Worm (Caenorhabditis elegans) whole organism, midembryonic: ENCODE measurements around the gene F46F5.5.

Experiments used
- T22C8.4 ChIP-seq: fragments of 200-800 bp; sonication (Bioruptor generic); IDR thresholded peaks from 2 replicates; pipeline ENCODE4 v1.3.6; 2022; ENCODE audit warnings: missing genetic modification characterization, missing compliant biosample characterization
- cog-1 ChIP-seq: sonication (generic microtip); optimal IDR thresholded peaks from 2 replicates; lab custom pipeline; 2016; ENCODE audit warnings: missing genetic modification characterization, missing compliant biosample characterization
- flt-1 ChIP-seq: fragments of 200-800 bp; sonication (Bioruptor generic); IDR thresholded peaks from 2 replicates; pipeline ENCODE4 v1.3.6; 2022; ENCODE audit warnings: missing genetic modification characterization, missing compliant biosample characterization
- med-1 ChIP-seq: sonication (generic microtip); optimal IDR thresholded peaks from 2 replicates; lab custom pipeline; 2017; ENCODE audit warnings: missing genetic modification characterization, mild to moderate bottlenecking, missing compliant biosample characterization, antibody characterized with exemption, missing genetic modification reagents; ENCODE audit not compliant: insufficient read depth
- ref-1 ChIP-seq: fragments of 200-800 bp; sonication (Bioruptor generic); conservative IDR thresholded peaks from 2 replicates; pipeline ENCODE4 v1.3.6; 2022; ENCODE audit warnings: missing genetic modification reagents, missing genetic modification characterization, missing compliant biosample characterization
- tab-1 ChIP-seq: fragments of 200-800 bp; sonication (Bioruptor generic); IDR thresholded peaks from 2 replicates; pipeline ENCODE4 v1.3.6; 2022; ENCODE audit warnings: missing genetic modification characterization, missing compliant biosample characterization
- ztf-23 ChIP-seq: fragments of 200-800 bp; sonication (Bioruptor generic); IDR thresholded peaks from 2 replicates; pipeline ENCODE4 v1.3.6; 2022; ENCODE audit warnings: missing genetic modification reagents, missing genetic modification characterization, missing compliant biosample characterization

- TF ChIP-seq flt-1 (GFP tag; lab: Robert Waterston, UW) (no peak), med-1 (GFP tag; lab: Kevin White, UChicago) (no peak), ref-1 (no peak), ztf-23 (no peak), tab-1 (GFP tag; lab: Robert Waterston, UW) (no peak), T22C8.4 (GFP tag; lab: Robert Waterston, UW) (no peak), cog-1 (tag; lab: Kevin White, UChicago) (no peak)
These were observed 43.6 kb downstream of the F46F5.5 start for ce11 chrII:769250-769649.
